Fruit fly (Drosophila melanogaster): ENCODE measurements around the gene PMP34.

PMP34 gene

dm6 chr3L:4318677-4319580 lies at the start of gene PMP34:
Gene PMP34, plus strand, starts transcription at chr3L:4318755.
- TF ChIP-seq fru (GFP tag; optimal IDR thresholded peaks at IDR 0.05) (peak; percentile 64), Hnf4 (GFP tag; optimal IDR thresholded peaks at IDR 0.05) (peak; percentile 13), CrebA (GFP tag; optimal IDR thresholded peaks at IDR 0.05; ENCODE audit: borderline replicate concordance) (no peak), h (GFP tag; optimal IDR thresholded peaks at IDR 0.05) (peak; percentile 12)

- TF ChIP-seq ey (GFP tag; optimal IDR thresholded peaks at IDR 0.05) = no peak
- no peak for TF ChIP-seq Rel (GFP tag; optimal IDR thresholded peaks at IDR 0.05)
- no peak for TF ChIP-seq Rel (tag; optimal IDR thresholded peaks at IDR 0.05)
- no peak for TF ChIP-seq sv (GFP tag; optimal IDR thresholded peaks at IDR 0.05)
- TF ChIP-seq Sp1 (GFP tag; optimal IDR thresholded peaks at IDR 0.05) = no peak
- TF ChIP-seq foxo (GFP tag; optimal IDR thresholded peaks at IDR 0.05) = no peak
- TF ChIP-seq pan (optimal IDR thresholded peaks at IDR 0.05) = no peak
- no peak for TF ChIP-seq lola (GFP tag; optimal IDR thresholded peaks at IDR 0.05)
- TF ChIP-seq psq (GFP tag; optimal IDR thresholded peaks at IDR 0.05) = no peak
- TF ChIP-seq N (GFP tag; optimal IDR thresholded peaks at IDR 0.05) = no peak
Observed at dm6 chr3L:4269208-4269607, 49.3 kb upstream of the PMP34 start.

dm6 chr3L:4269920-4270319 lies 48.6 kb upstream of the PMP34 start:
- TF ChIP-seq h (GFP tag; optimal IDR thresholded peaks at IDR 0.05) = peak; percentile 83
- peak; percentile 75 for TF ChIP-seq dmrt93B (GFP tag; optimal IDR thresholded peaks at IDR 0.05)
- TF ChIP-seq Dfd (GFP tag; optimal IDR thresholded peaks at IDR 0.05) = no peak
- no peak for TF ChIP-seq Mio (GFP tag; optimal IDR thresholded peaks at IDR 0.05)
- no peak for TF ChIP-seq N (GFP tag; optimal IDR thresholded peaks at IDR 0.05)
- no peak for TF ChIP-seq jim (GFP tag; optimal IDR thresholded peaks at IDR 0.05)
- TF ChIP-seq OdsH (GFP tag; optimal IDR thresholded peaks at IDR 0.05) = peak; percentile 86
- TF ChIP-seq HLH106 (tag; optimal IDR thresholded peaks at IDR 0.05) = peak; percentile 90
- TF ChIP-seq Hr78 (GFP tag; optimal IDR thresholded peaks at IDR 0.05) = no peak
- TF ChIP-seq sv (GFP tag; optimal IDR thresholded peaks at IDR 0.05) = peak; percentile 3
- TF ChIP-seq Myc (optimal IDR thresholded peaks at IDR 0.05) = no peak
- TF ChIP-seq CG32264 (GFP tag; optimal IDR thresholded peaks at IDR 0.05) = no peak
- TF ChIP-seq Hr83 (GFP tag; optimal IDR thresholded peaks at IDR 0.05; ENCODE audit: poor library complexity, severe bottlenecking) = no peak
- TF ChIP-seq tai (GFP tag; optimal IDR thresholded peaks at IDR 0.05) = no peak
- TF ChIP-seq woc (GFP tag; optimal IDR thresholded peaks at IDR 0.05) = peak; percentile 53
- peak; percentile 71 for TF ChIP-seq fru (GFP tag; optimal IDR thresholded peaks at IDR 0.05)
- TF ChIP-seq foxo (GFP tag; optimal IDR thresholded peaks at IDR 0.05) = peak in 1 of 2 experiments; percentile 86
- peak; percentile 61 for TF ChIP-seq CG9705 (GFP tag; optimal IDR thresholded peaks at IDR 0.05)
- TF ChIP-seq GATAd (GFP tag; optimal IDR thresholded peaks at IDR 0.05) = no peak
- peak; percentile 50 for TF ChIP-seq Rel (GFP tag; optimal IDR thresholded peaks at IDR 0.05)
- peak; percentile 63 for TF ChIP-seq Rel (tag; optimal IDR thresholded peaks at IDR 0.05)
- no peak for TF ChIP-seq Dif (GFP tag; optimal IDR thresholded peaks at IDR 0.05; ENCODE audit: partially characterized antibody)
- no peak for TF ChIP-seq Abd-B (GFP tag; optimal IDR thresholded peaks at IDR 0.05)
- no peak for TF ChIP-seq Vsx2 (GFP tag; optimal IDR thresholded peaks at IDR 0.05; ENCODE audit: partially characterized antibody)
- TF ChIP-seq brk (GFP tag; optimal IDR thresholded peaks at IDR 0.05) = peak; percentile 55
- peak; percentile 55 for TF ChIP-seq ey (GFP tag; optimal IDR thresholded peaks at IDR 0.05)
- TF ChIP-seq lola (GFP tag; optimal IDR thresholded peaks at IDR 0.05) = no peak
- peak; percentile 90 for TF ChIP-seq Sp1 (GFP tag; optimal IDR thresholded peaks at IDR 0.05)
- no peak for TF ChIP-seq pan (optimal IDR thresholded peaks at IDR 0.05)
- TF ChIP-seq psq (GFP tag; optimal IDR thresholded peaks at IDR 0.05) = peak; percentile 75
- TF ChIP-seq sage (GFP tag; optimal IDR thresholded peaks at IDR 0.05) = peak; percentile 47
- TF ChIP-seq br (GFP tag; optimal IDR thresholded peaks at IDR 0.05) = peak; percentile 56
- TF ChIP-seq rgr (GFP tag; optimal IDR thresholded peaks at IDR 0.05) = peak; percentile 79
- TF ChIP-seq dl (GFP tag; optimal IDR thresholded peaks at IDR 0.05; ENCODE audit: insufficient read depth in 1 of 2, partially characterized antibody in 2 of 2) = no peak
- TF ChIP-seq Hnf4 (GFP tag; optimal IDR thresholded peaks at IDR 0.05) = peak; percentile 52

Measured in whole organism, wandering third instar larva.